Worm (Caenorhabditis elegans) whole organism, early embryonic: ENCODE measurements around the gene D1054.9.
A peak's percentile ranks its signal among the peaks of the same experiment; 100 is the strongest.

ENCODE experiments used
- B0310.2 ChIP-seq: sonication (generic microtip); optimal IDR thresholded peaks from 2 replicates; lab custom pipeline; 2016; ENCODE audit warnings: mild to moderate bottlenecking, missing genetic modification characterization, missing compliant biosample characterization
- F13C5.2 ChIP-seq: sonication (generic microtip); optimal IDR thresholded peaks from 2 replicates; lab custom pipeline; 2017; ENCODE audit warnings: mild to moderate bottlenecking, missing genetic modification characterization, inconsistent platforms, missing compliant biosample characterization
- aly-1 ChIP-seq: sonication (generic microtip); optimal IDR thresholded peaks from 2 replicates; lab custom pipeline; 2016; ENCODE audit warnings: missing genetic modification characterization, missing compliant biosample characterization
- ama-1 ChIP-seq: fragments of 150-350 bp; optimal IDR thresholded peaks from 2 replicates; lab custom pipeline; 2014
- ceh-13 ChIP-seq: fragments of 200-800 bp; sonication (Bioruptor generic); optimal IDR thresholded peaks from 2 replicates; lab custom pipeline; 2018; ENCODE audit warnings: mild to moderate bottlenecking, missing genetic modification characterization, missing compliant biosample characterization
- ceh-36 ChIP-seq: sonication (generic microtip); optimal IDR thresholded peaks from 2 replicates; lab custom pipeline; 2016; ENCODE audit warnings: missing genetic modification characterization, inconsistent platforms, missing compliant biosample characterization
- ets-7 ChIP-seq: sonication (generic microtip); optimal IDR thresholded peaks from 2 replicates; lab custom pipeline; 2016; ENCODE audit warnings: missing genotype, missing genetic modification characterization, missing compliant biosample characterization
- flt-1 ChIP-seq: fragments of 200-800 bp; sonication (Bioruptor generic); IDR thresholded peaks from 2 replicates; pipeline ENCODE4 v1.3.6; 2022; ENCODE audit warnings: missing genetic modification characterization, missing compliant biosample characterization
- hmbx-1 ChIP-seq: sonication (generic microtip); optimal IDR thresholded peaks from 2 replicates; lab custom pipeline; 2016; ENCODE audit warnings: mild to moderate bottlenecking, missing genetic modification characterization, missing compliant biosample characterization
- hmg-4 ChIP-seq: fragments of 200-800 bp; sonication (Bioruptor generic); optimal IDR thresholded peaks from 2 replicates; lab custom pipeline; 2018; ENCODE audit warnings: mild to moderate bottlenecking, missing genetic modification characterization, missing compliant biosample characterization
- hnd-1 ChIP-seq: sonication (generic microtip); optimal IDR thresholded peaks from 2 replicates; lab custom pipeline; 2016; ENCODE audit warnings: missing genetic modification characterization, missing compliant biosample characterization
- pes-1 ChIP-seq: fragments of 200-800 bp; sonication (Bioruptor generic); IDR thresholded peaks from 2 replicates; pipeline ENCODE4 v1.3.6; 2022; ENCODE audit warnings: missing genetic modification reagents, missing genetic modification characterization, missing compliant biosample characterization
- scrt-1 ChIP-seq: fragments of 200-800 bp; sonication (Bioruptor generic); IDR thresholded peaks from 2 replicates; pipeline ENCODE4 v1.3.6; 2022; ENCODE audit warnings: missing genetic modification characterization, missing compliant biosample characterization
- sea-1 ChIP-seq: fragments of 200-800 bp; sonication (Bioruptor generic); conservative IDR thresholded peaks from 2 replicates; pipeline ENCODE4 v1.3.6; 2022; ENCODE audit warnings: missing genetic modification characterization, missing compliant biosample characterization
- tbx-11 ChIP-seq: fragments of 200-800 bp; sonication (Bioruptor generic); IDR thresholded peaks from 2 replicates; pipeline ENCODE4 v1.3.6; 2022; ENCODE audit warnings: missing genetic modification characterization, missing compliant biosample characterization
- tbx-37 ChIP-seq: fragments of 200-800 bp; sonication (Bioruptor generic); conservative IDR thresholded peaks from 2 replicates; pipeline ENCODE4 v1.3.6; 2022; ENCODE audit warnings: missing genetic modification reagents, missing genetic modification characterization, missing compliant biosample characterization
- tra-4 ChIP-seq: sonication (generic microtip); optimal IDR thresholded peaks from 2 replicates; lab custom pipeline; 2017; ENCODE audit warnings: missing genetic modification characterization, missing compliant biosample characterization

The D1054.9 gene

ce11 chrV:10741357-10741756 is 49.5 kb downstream of the D1054.9 start, which contains the start of gene ZC302.3:
Gene ZC302.3, minus strand, starts transcription at chrV:10741457.
- no peak for TF ChIP-seq tra-4
- TF ChIP-seq ceh-13 (GFP tag; lab: Kevin White, UChicago): no peak
- TF ChIP-seq sea-1 (GFP tag; lab: Robert Waterston, UW): no peak
- no peak for TF ChIP-seq B0310.2 (tag; lab: Kevin White, UChicago)
- TF ChIP-seq hnd-1 (tag; lab: Kevin White, UChicago): no peak
- TF ChIP-seq tbx-37 (GFP tag; lab: Robert Waterston, UW): no peak
- no peak for TF ChIP-seq F13C5.2
- no peak for TF ChIP-seq ets-7 (tag; lab: Kevin White, UChicago)
- TF ChIP-seq flt-1: no peak
- no peak for TF ChIP-seq aly-1 (tag; lab: Kevin White, UChicago)
- TF ChIP-seq tbx-11 (GFP tag; lab: Robert Waterston, UW): no peak
- TF ChIP-seq hmg-4: no peak
- no peak for TF ChIP-seq ceh-36 (tag; lab: Kevin White, UChicago)
- TF ChIP-seq ama-1: no peak
- no peak for TF ChIP-seq scrt-1 (GFP tag; lab: Robert Waterston, UW)
- no peak for TF ChIP-seq pes-1 (GFP tag; lab: Robert Waterston, UW)
- TF ChIP-seq hmbx-1 (tag; lab: Kevin White, UChicago): no peak

ce11 chrV:10736756-10737155 is 54.1 kb downstream of the D1054.9 start, which contains the start of the genes mre-11 and wdr-5.3:
Gene mre-11, minus strand, starts transcription at chrV:10736868.
Gene wdr-5.3, plus strand, starts transcription at chrV:10737116.
- TF ChIP-seq flt-1: no peak
- no peak for TF ChIP-seq aly-1 (tag; lab: Kevin White, UChicago)
- no peak for TF ChIP-seq ceh-36 (tag; lab: Kevin White, UChicago)
- TF ChIP-seq tbx-37 (GFP tag; lab: Robert Waterston, UW): peak; percentile 27; the same call in 1 of the 2 replicates
- no peak for TF ChIP-seq ama-1
- TF ChIP-seq tbx-11 (GFP tag; lab: Robert Waterston, UW): no peak
